Worm (Caenorhabditis elegans) whole organism, L1 larva: ENCODE results near the gene clec-219.

ENCODE experiments used
- C16A3.4 ChIP-seq: fragments of 150-350 bp; optimal IDR thresholded peaks from 2 replicates; lab custom pipeline; 2014; ENCODE audit warnings: missing biosample characterization, missing genetic modification characterization
- F16B12.6 ChIP-seq: fragments of 150-350 bp; optimal IDR thresholded peaks from 2 replicates; lab custom pipeline; 2014; ENCODE audit warnings: missing biosample characterization, missing genetic modification characterization
- Y116A8C.19 ChIP-seq: sonication (generic microtip); optimal IDR thresholded peaks from 2 replicates; lab custom pipeline; 2016; ENCODE audit warnings: missing compliant biosample characterization, missing genetic modification characterization, borderline replicate concordance
- alr-1 ChIP-seq: fragments of 200-800 bp; sonication (Bioruptor generic); optimal IDR thresholded peaks from 2 replicates; lab custom pipeline; 2018; ENCODE audit warnings: borderline replicate concordance, mild to moderate bottlenecking, missing genetic modification characterization, missing compliant biosample characterization
- aly-2 ChIP-seq: fragments of 150-350 bp; optimal IDR thresholded peaks from 2 replicates; lab custom pipeline; 2014; ENCODE audit warnings: missing biosample characterization, missing genetic modification characterization
- ama-1 ChIP-seq: fragments of 150-350 bp; optimal IDR thresholded peaks from 2 replicates; lab custom pipeline; 2014
- blmp-1 ChIP-seq: fragments of 150-350 bp; optimal IDR thresholded peaks from 2 replicates; lab custom pipeline; 2014; ENCODE audit warnings: missing biosample characterization, missing genetic modification characterization
- ceh-8 ChIP-seq: fragments of 200-800 bp; sonication (Bioruptor generic); optimal IDR thresholded peaks from 2 replicates; lab custom pipeline; 2018; ENCODE audit warnings: mild to moderate bottlenecking, missing genetic modification characterization, moderate library complexity, missing compliant biosample characterization
- ces-1 ChIP-seq: fragments of 150-350 bp; optimal IDR thresholded peaks from 2 replicates; lab custom pipeline; 2014; ENCODE audit warnings: missing biosample characterization, missing genetic modification reagents, missing genetic modification characterization
- dpl-1 ChIP-seq, 3 experiments: fragments of 150-350 bp in 2 of 3; sonication (generic microtip) in 1 of 3; optimal IDR thresholded peaks; 2 replicates each; lab custom pipeline; 2014 to 2017; ENCODE audit warnings: missing biosample characterization in 3 of 3, missing genetic modification characterization in 3 of 3, missing genetic modification reagents in 3 of 3
- dsc-1 ChIP-seq: sonication (generic microtip); optimal IDR thresholded peaks from 2 replicates; lab custom pipeline; 2016; ENCODE audit warnings: mild to moderate bottlenecking, missing genetic modification characterization, missing compliant biosample characterization
- efl-3 ChIP-seq: fragments of 200-800 bp; sonication (Bioruptor generic); optimal IDR thresholded peaks from 2 replicates; lab custom pipeline; 2018; ENCODE audit warnings: mild to moderate bottlenecking, missing genetic modification characterization, missing compliant biosample characterization
- egl-13 ChIP-seq: sonication (generic microtip); optimal IDR thresholded peaks from 2 replicates; lab custom pipeline; 2016; ENCODE audit warnings: missing genotype, missing genetic modification reagents, missing genetic modification characterization, missing compliant biosample characterization
- egl-27 ChIP-seq, 2 experiments: fragments of 150-350 bp in 1 of 2; sonication (generic microtip); optimal IDR thresholded peaks; 3 replicates each; lab custom pipeline; 2017 to 2018; ENCODE audit warnings: missing biosample characterization in 2 of 2, missing genetic modification characterization in 2 of 2, missing genetic modification reagents in 2 of 2
- elt-2 ChIP-seq: sonication (generic microtip); optimal IDR thresholded peaks from 2 replicates; lab custom pipeline; 2016; ENCODE audit warnings: missing genetic modification characterization, mild to moderate bottlenecking, inconsistent platforms, missing compliant biosample characterization, missing genetic modification reagents
- ets-5 ChIP-seq: fragments of 200-800 bp; sonication (Bioruptor generic); IDR thresholded peaks from 2 replicates; pipeline ENCODE4 v1.3.6; 2022; ENCODE audit warnings: missing genetic modification characterization, missing compliant biosample characterization
- fkh-10 ChIP-seq: sonication (generic microtip); optimal IDR thresholded peaks from 2 replicates; lab custom pipeline; 2017; ENCODE audit warnings: missing biosample characterization, missing genetic modification reagents, missing genetic modification characterization
- fkh-4 ChIP-seq: sonication (generic microtip); optimal IDR thresholded peaks from 2 replicates; lab custom pipeline; 2016; ENCODE audit warnings: missing compliant biosample characterization, missing genetic modification characterization, borderline replicate concordance
- fkh-8 ChIP-seq: sonication (generic microtip); optimal IDR thresholded peaks from 2 replicates; lab custom pipeline; 2016; ENCODE audit warnings: mild to moderate bottlenecking, missing genetic modification characterization, missing compliant biosample characterization
- fos-1 ChIP-seq: fragments of 150-350 bp; optimal IDR thresholded peaks from 2 replicates; lab custom pipeline; 2014; ENCODE audit warnings: missing biosample characterization, missing genetic modification characterization
- grh-1 ChIP-seq: fragments of 200-800 bp; sonication (Bioruptor generic); IDR thresholded peaks from 2 replicates; pipeline ENCODE4 v1.3.6; 2022; ENCODE audit warnings: missing genetic modification reagents, missing genetic modification characterization, missing compliant biosample characterization
- hlh-17 ChIP-seq: fragments of 200-800 bp; sonication (Bioruptor generic); optimal IDR thresholded peaks from 2 replicates; lab custom pipeline; 2018; ENCODE audit warnings: missing genetic modification characterization, mild to moderate bottlenecking, missing compliant biosample characterization, moderate library complexity, borderline replicate concordance
- irx-1 ChIP-seq: sonication (generic microtip); optimal IDR thresholded peaks from 2 replicates; lab custom pipeline; 2016; ENCODE audit warnings: missing genetic modification characterization, missing compliant biosample characterization
- jun-1 ChIP-seq: fragments of 150-350 bp; optimal IDR thresholded peaks from 2 replicates; lab custom pipeline; 2014; ENCODE audit warnings: missing biosample characterization, missing genetic modification reagents, missing genetic modification characterization
- lin-14 ChIP-seq: fragments of 200-800 bp; sonication (Bioruptor generic); optimal IDR thresholded peaks from 2 replicates; lab custom pipeline; 2018; ENCODE audit warnings: mild to moderate bottlenecking, missing genetic modification characterization, moderate library complexity, missing compliant biosample characterization
- lin-35 ChIP-seq, 2 experiments: fragments of 150-350 bp; optimal IDR thresholded peaks; 2 replicates each; lab custom pipeline; 2014; ENCODE audit warnings: missing biosample characterization in 2 of 2, missing genetic modification characterization in 2 of 2, missing genetic modification reagents in 2 of 2
- lin-39 ChIP-seq: fragments of 150-350 bp; optimal IDR thresholded peaks from 2 replicates; lab custom pipeline; 2014; ENCODE audit warnings: missing biosample characterization, missing genetic modification reagents, missing genetic modification characterization
- lsy-2 ChIP-seq, 2 experiments: fragments of 150-350 bp; optimal IDR thresholded peaks; 2 replicates each; lab custom pipeline; 2014; ENCODE audit warnings: missing biosample characterization in 2 of 2, missing genetic modification characterization in 2 of 2
- mdl-1 ChIP-seq, 2 experiments: fragments of 150-350 bp; optimal IDR thresholded peaks; 2 replicates each; lab custom pipeline; 2014 to 2017; ENCODE audit warnings: missing biosample characterization in 2 of 2, missing genetic modification characterization in 2 of 2, inconsistent platforms in 1 of 2
- mep-1 ChIP-seq: fragments of 150-350 bp; optimal IDR thresholded peaks from 2 replicates; lab custom pipeline; 2014; ENCODE audit warnings: missing biosample characterization, missing genetic modification characterization
- nhr-11 ChIP-seq: fragments of 150-350 bp; optimal IDR thresholded peaks from 2 replicates; lab custom pipeline; 2014; ENCODE audit warnings: missing biosample characterization, missing genetic modification characterization
- nhr-19 ChIP-seq: fragments of 200-800 bp; sonication (Bioruptor generic); conservative IDR thresholded peaks from 2 replicates; pipeline ENCODE4 v1.3.6; 2022; ENCODE audit warnings: missing genetic modification characterization, missing compliant biosample characterization
- nhr-20 ChIP-seq: sonication (generic microtip); optimal IDR thresholded peaks from 2 replicates; lab custom pipeline; 2016; ENCODE audit warnings: mild to moderate bottlenecking, missing genetic modification characterization, missing compliant biosample characterization
- nhr-28 ChIP-seq: fragments of 150-350 bp; optimal IDR thresholded peaks from 2 replicates; lab custom pipeline; 2014; ENCODE audit warnings: missing biosample characterization, missing genetic modification characterization
- nhr-47 ChIP-seq: sonication (generic microtip); optimal IDR thresholded peaks from 2 replicates; lab custom pipeline; 2016; ENCODE audit warnings: mild to moderate bottlenecking, missing genetic modification characterization, moderate library complexity, missing compliant biosample characterization
- nhr-76 ChIP-seq: sonication (generic microtip); optimal IDR thresholded peaks from 2 replicates; lab custom pipeline; 2017; ENCODE audit warnings: missing biosample characterization, missing genetic modification characterization
- nhr-90 ChIP-seq: sonication (generic microtip); optimal IDR thresholded peaks from 2 replicates; lab custom pipeline; 2016; ENCODE audit warnings: mild to moderate bottlenecking, missing genetic modification characterization, missing compliant biosample characterization; ENCODE audit not compliant: poor library complexity
- pag-3 ChIP-seq: sonication (generic microtip); optimal IDR thresholded peaks from 2 replicates; lab custom pipeline; 2017; ENCODE audit warnings: missing genetic modification characterization, mild to moderate bottlenecking, missing compliant biosample characterization, antibody characterized with exemption, borderline replicate concordance; ENCODE audit not compliant: insufficient read depth
- pqm-1 ChIP-seq: sonication (generic microtip); optimal IDR thresholded peaks from 3 replicates; lab custom pipeline; 2017; ENCODE audit warnings: missing biosample characterization, missing genetic modification characterization
- rnt-1 ChIP-seq: sonication (generic microtip); optimal IDR thresholded peaks from 2 replicates; lab custom pipeline; 2016; ENCODE audit warnings: mild to moderate bottlenecking, missing genetic modification characterization, moderate library complexity, missing compliant biosample characterization
- snpc-4 ChIP-seq: fragments of 150-350 bp; optimal IDR thresholded peaks from 2 replicates; lab custom pipeline; 2014; ENCODE audit warnings: missing biosample characterization, missing genetic modification characterization
- sox-4 ChIP-seq: sonication (generic microtip); optimal IDR thresholded peaks from 2 replicates; lab custom pipeline; 2016; ENCODE audit warnings: missing genetic modification characterization, missing compliant biosample characterization
- sptf-1 ChIP-seq: fragments of 150-350 bp; optimal IDR thresholded peaks from 2 replicates; lab custom pipeline; 2014; ENCODE audit warnings: missing biosample characterization, missing genetic modification characterization
- swsn-7 ChIP-seq: sonication (generic microtip); optimal IDR thresholded peaks from 2 replicates; lab custom pipeline; 2016; ENCODE audit warnings: missing genetic modification characterization, missing compliant biosample characterization
- tlp-1 ChIP-seq: fragments of 150-350 bp; optimal IDR thresholded peaks from 2 replicates; lab custom pipeline; 2014; ENCODE audit warnings: missing biosample characterization, missing genetic modification characterization
- unc-130 ChIP-seq: fragments of 150-350 bp; optimal IDR thresholded peaks from 2 replicates; lab custom pipeline; 2017; ENCODE audit warnings: missing biosample characterization, missing genetic modification characterization, inconsistent platforms
- unc-30 ChIP-seq: sonication (generic microtip); optimal IDR thresholded peaks from 2 replicates; lab custom pipeline; 2017; ENCODE audit warnings: missing biosample characterization, missing genetic modification characterization
- unc-86 ChIP-seq: sonication (generic microtip); optimal IDR thresholded peaks from 2 replicates; lab custom pipeline; 2016; ENCODE audit warnings: missing genetic modification characterization, missing compliant biosample characterization
- unc-98 ChIP-seq: fragments of 200-800 bp; sonication (Bioruptor generic); IDR thresholded peaks from 2 replicates; pipeline ENCODE4 v1.3.6; 2022; ENCODE audit warnings: missing genetic modification characterization, missing compliant biosample characterization
- xbp-1 ChIP-seq: sonication (generic microtip); optimal IDR thresholded peaks from 2 replicates; lab custom pipeline; 2016; ENCODE audit warnings: missing genetic modification characterization, missing compliant biosample characterization
- zag-1 ChIP-seq: fragments of 150-350 bp; optimal IDR thresholded peaks from 2 replicates; lab custom pipeline; 2014; ENCODE audit warnings: missing biosample characterization, missing genetic modification characterization
- zip-4 ChIP-seq: fragments of 200-800 bp; sonication (Bioruptor generic); optimal IDR thresholded peaks from 2 replicates; lab custom pipeline; 2018; ENCODE audit warnings: mild to moderate bottlenecking, missing genetic modification characterization, moderate library complexity, missing compliant biosample characterization
- ztf-11 ChIP-seq, 2 experiments: sonication (generic microtip); optimal IDR thresholded peaks; 2 replicates each; lab custom pipeline; 2016 to 2017; ENCODE audit warnings: missing genetic modification characterization in 2 of 2, missing biosample characterization in 1 of 2, missing compliant biosample characterization in 1 of 2

The clec-219 gene

ce11 chrV:8359113-8359564, 40.9 kb downstream of the clec-219 start, which contains the start of gene mpdu-1 (continued):
- peak; percentile 71 for TF ChIP-seq rnt-1 (tag; lab: Kevin White, UChicago)
- TF ChIP-seq fkh-4 (tag; lab: Kevin White, UChicago): no peak
- peak; percentile 77 for TF ChIP-seq elt-2
- TF ChIP-seq nhr-20: peak; percentile 78
- TF ChIP-seq jun-1 (tag; lab: Kevin White, UChicago): no peak
- no peak for TF ChIP-seq sptf-1 (tag; lab: Kevin White, UChicago)
- peak; percentile 82 to 83 for TF ChIP-seq lsy-2 (tag; optimal IDR thresholded peaks at IDR 0.05; lab: Kevin White, UChicago)
- TF ChIP-seq lin-39 (tag; lab: Kevin White, UChicago): peak; percentile 61
- TF ChIP-seq nhr-19: peak; percentile 77
- TF ChIP-seq zag-1: no peak
- TF ChIP-seq fkh-10: peak; percentile 5
- TF ChIP-seq fos-1 (tag; lab: Kevin White, UChicago): no peak
- TF ChIP-seq sox-4 (tag; lab: Kevin White, UChicago): peak; percentile 13
- TF ChIP-seq unc-30 (tag; lab: Kevin White, UChicago): no peak
- TF ChIP-seq nhr-90 (tag; lab: Kevin White, UChicago): peak; percentile 65
- no peak for TF ChIP-seq nhr-28 (tag; lab: Kevin White, UChicago)
- TF ChIP-seq nhr-11 (tag; lab: Kevin White, UChicago): no peak
- peak; percentile 85 for TF ChIP-seq xbp-1 (tag; lab: Kevin White, UChicago)
- TF ChIP-seq swsn-7: peak; percentile 79
- TF ChIP-seq dsc-1 (tag; lab: Kevin White, UChicago): peak; percentile 71
- no peak for TF ChIP-seq ces-1 (GFP tag; lab: Kevin White, UChicago)
- no peak for TF ChIP-seq pqm-1
- peak; percentile 79 for TF ChIP-seq C16A3.4 (tag; lab: Kevin White, UChicago)
- no peak for TF ChIP-seq egl-27 (tag; optimal IDR thresholded peaks at IDR 0.05; lab: Kevin White, UChicago)
- peak; percentile 89 for TF ChIP-seq snpc-4
- no peak for TF ChIP-seq efl-3 (GFP tag; lab: Kevin White, UChicago)
- TF ChIP-seq blmp-1 (tag; lab: Kevin White, UChicago): peak; percentile 72
- peak; percentile 3 for TF ChIP-seq zip-4 (GFP tag; lab: Kevin White, UChicago)
- TF ChIP-seq grh-1 (GFP tag; lab: Robert Waterston, UW): peak; percentile 34; the same call in 1 of the 2 replicates
- TF ChIP-seq Y116A8C.19 (tag; lab: Kevin White, UChicago): no peak
- peak; percentile 64 to 81 (median 75) for TF ChIP-seq dpl-1 (GFP tag; optimal IDR thresholded peaks at IDR 0.05; lab: Kevin White, UChicago)
- peak; percentile 69 to 78 for TF ChIP-seq lin-35 (GFP tag; optimal IDR thresholded peaks at IDR 0.05; lab: Kevin White, UChicago)
- TF ChIP-seq pag-3 (tag; lab: Kevin White, UChicago): no peak
- no peak for TF ChIP-seq nhr-76 (tag; lab: Kevin White, UChicago)
- TF ChIP-seq alr-1 (tag; lab: Kevin White, UChicago): no peak
- peak; percentile 30 for TF ChIP-seq unc-86 (tag; lab: Kevin White, UChicago)
- TF ChIP-seq irx-1: peak; percentile 63
- TF ChIP-seq mep-1 (tag; lab: Kevin White, UChicago): peak; percentile 93
- TF ChIP-seq tlp-1 (tag; lab: Kevin White, UChicago): no peak
- TF ChIP-seq ama-1: no peak
- peak; percentile 39 for TF ChIP-seq egl-13 (tag; lab: Kevin White, UChicago)
- TF ChIP-seq ets-5: no peak
- TF ChIP-seq F16B12.6 (tag; lab: Kevin White, UChicago): no peak
- no peak for TF ChIP-seq hlh-17 (GFP tag; lab: Kevin White, UChicago)
- TF ChIP-seq ztf-11 (tag; optimal IDR thresholded peaks at IDR 0.05; lab: Kevin White, UChicago): peak in 1 of 2 experiments; percentile 30
- TF ChIP-seq nhr-47 (tag; lab: Kevin White, UChicago): peak; percentile 76
- peak; percentile 21 for TF ChIP-seq fkh-8
- peak in 1 of 2 experiments; percentile 23 for TF ChIP-seq mdl-1 (tag; optimal IDR thresholded peaks at IDR 0.05; lab: Kevin White, UChicago)
- peak; percentile 31 for TF ChIP-seq unc-130 (tag; lab: Kevin White, UChicago)
- no peak for TF ChIP-seq aly-2 (tag; lab: Kevin White, UChicago)
- TF ChIP-seq lin-14: no peak
- TF ChIP-seq unc-98 (GFP tag; lab: Robert Waterston, UW): no peak
- peak; percentile 8 for TF ChIP-seq ceh-8 (GFP tag; lab: Kevin White, UChicago)
